Fruit fly (Drosophila melanogaster) whole organism: Measurements from ENCODE around the gene CG7298.
A peak's percentile ranks its signal among the peaks of the same experiment; 100 is the strongest.

ENCODE experiments used
- CG8478 ChIP-seq: fragments of >200 bp; optimal IDR thresholded peaks from 2 replicates; lab custom pipeline; 2018; ENCODE audit warnings: inconsistent platforms
- Dll ChIP-seq: fragments of >200 bp; optimal IDR thresholded peaks from 2 replicates; lab custom pipeline; 2017
- EcR ChIP-seq, 2 experiments: fragments of >200 bp; optimal IDR thresholded peaks; 2 replicates each; lab custom pipeline; 2017; ENCODE audit warnings: missing biosample characterization in 2 of 2, missing genetic modification characterization in 2 of 2, missing genetic modification reagents in 2 of 2
- pan ChIP-seq: fragments of >200 bp; optimal IDR thresholded peaks from 2 replicates; lab custom pipeline; 2017
- psq ChIP-seq: fragments of >200 bp; optimal IDR thresholded peaks from 2 replicates; lab custom pipeline; 2017
- usp ChIP-seq: fragments of >200 bp; optimal IDR thresholded peaks from 2 replicates; lab custom pipeline; 2017; ENCODE audit warnings: missing biosample characterization, missing genetic modification characterization, mixed read lengths

CG7298 gene

DNA sequence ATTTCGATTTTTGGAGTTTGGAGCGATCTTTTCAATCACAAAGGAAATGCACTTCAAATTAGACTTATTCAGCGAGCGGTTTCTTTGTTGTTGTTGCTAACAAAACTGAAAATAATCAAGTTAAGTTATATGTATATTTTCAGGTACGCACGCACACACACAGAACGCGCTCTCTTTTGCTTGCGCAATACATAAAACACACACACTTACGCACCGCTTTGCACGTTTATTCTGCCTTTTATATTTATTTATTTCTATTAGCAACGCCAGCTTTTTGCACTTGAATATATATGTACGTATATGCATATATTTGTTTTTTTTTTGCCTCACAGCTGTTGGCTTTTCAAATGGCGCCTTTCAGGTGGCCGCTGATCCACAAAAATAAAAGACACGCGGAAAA, 5.8 kb downstream of the CG7298 start:
- TF ChIP-seq usp (no peak), CG8478 (no peak), pan (lab: Kevin White, UChicago) (no peak), EcR (GFP tag; optimal IDR thresholded peaks at IDR 0.05; lab: Kevin White, UChicago) (no peak), Dll (lab: Kevin White, UChicago) (no peak), psq (lab: Kevin White, UChicago) (no peak)

DNA sequence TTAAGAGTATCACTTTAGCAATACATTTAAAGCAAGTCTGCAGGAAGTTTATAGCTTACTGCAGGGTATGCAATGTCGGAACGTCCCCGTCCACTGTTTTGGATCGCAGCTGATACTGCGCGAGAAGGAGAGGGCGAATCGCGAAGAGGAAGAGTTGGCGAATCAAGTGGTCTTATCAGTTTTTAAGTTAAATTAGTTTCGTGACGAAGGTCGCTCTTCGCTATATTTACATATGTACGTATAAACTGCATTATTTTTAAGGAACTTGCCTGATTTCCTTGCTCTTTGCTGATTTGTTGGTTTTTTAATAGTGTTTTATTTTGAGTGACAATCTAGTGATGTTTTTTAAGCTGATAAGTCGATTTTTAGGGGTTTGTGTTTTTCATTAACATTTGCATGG, 6.3 kb downstream of the CG7298 start:
- no peak for TF ChIP-seq pan (lab: Kevin White, UChicago)
- TF ChIP-seq Dll (lab: Kevin White, UChicago) = no peak
- TF ChIP-seq psq (lab: Kevin White, UChicago) = no peak
- TF ChIP-seq EcR (GFP tag; optimal IDR thresholded peaks at IDR 0.05; lab: Kevin White, UChicago) = no peak
- TF ChIP-seq usp = no peak
- TF ChIP-seq CG8478 = no peak

DNA sequence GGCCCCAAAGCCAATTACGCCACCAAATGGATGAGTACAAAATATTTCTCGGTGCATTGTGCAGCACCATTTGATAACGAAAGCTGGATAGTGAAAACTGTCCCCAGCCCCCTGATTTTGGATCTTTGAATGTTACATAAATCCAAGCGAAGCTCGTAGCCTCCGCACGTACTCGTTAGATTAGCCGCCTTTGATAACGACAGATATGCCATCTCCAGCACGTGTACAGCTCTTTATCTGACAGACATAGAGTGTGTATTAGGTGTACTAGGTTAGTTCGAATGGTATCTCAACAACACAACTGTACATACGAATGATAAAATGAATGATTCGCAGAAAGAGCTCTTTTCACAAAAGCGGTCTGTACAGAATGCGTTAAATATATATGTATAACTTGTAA, 7.2 kb downstream of the CG7298 start:
- TF ChIP-seq Dll (lab: Kevin White, UChicago) (no peak), EcR (GFP tag; optimal IDR thresholded peaks at IDR 0.05; lab: Kevin White, UChicago) (no peak), pan (lab: Kevin White, UChicago) (no peak), CG8478 (no peak), usp (no peak), psq (lab: Kevin White, UChicago) (no peak)

DNA sequence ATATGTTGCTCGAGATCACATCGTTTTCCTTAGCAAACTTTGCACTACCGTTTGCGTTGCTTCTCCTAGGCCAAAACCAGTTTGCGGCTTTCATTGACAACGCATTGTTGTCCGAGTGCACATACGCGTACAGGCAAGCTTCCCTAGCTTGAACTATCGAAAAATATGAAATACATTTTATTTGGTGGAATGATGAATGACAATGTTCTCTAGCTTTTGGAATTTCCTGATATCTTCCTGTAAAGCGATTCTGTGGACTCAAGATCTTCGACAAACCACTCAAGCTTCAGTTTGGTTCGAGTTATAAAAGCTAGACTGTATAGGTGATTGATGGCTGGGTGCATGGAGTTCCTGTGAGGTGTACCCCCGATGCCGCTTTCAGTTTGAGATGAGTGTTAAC, 7.6 kb downstream of the CG7298 start:
- TF ChIP-seq pan (lab: Kevin White, UChicago) = no peak
- no peak for TF ChIP-seq EcR (GFP tag; optimal IDR thresholded peaks at IDR 0.05; lab: Kevin White, UChicago)
- TF ChIP-seq Dll (lab: Kevin White, UChicago) = no peak
- no peak for TF ChIP-seq usp
- no peak for TF ChIP-seq CG8478
- no peak for TF ChIP-seq psq (lab: Kevin White, UChicago)

DNA sequence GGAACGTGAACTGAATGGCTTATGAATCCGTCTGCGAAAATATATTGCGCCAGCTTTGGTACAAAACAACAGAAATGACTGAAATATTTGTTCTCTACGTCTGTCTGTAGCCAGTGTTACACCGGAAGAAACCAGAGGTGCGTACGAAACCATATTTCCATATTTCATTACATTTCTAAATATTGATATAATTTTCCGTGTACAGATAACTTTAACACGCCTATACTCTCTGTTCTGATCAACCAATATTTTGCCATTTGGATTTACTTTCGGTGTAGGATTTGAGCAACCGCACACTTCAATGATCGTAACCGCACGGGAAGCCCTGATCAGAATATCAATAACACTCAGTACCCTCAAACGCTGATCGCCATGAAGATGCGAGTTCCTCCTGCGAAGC, 8.8 kb downstream of the CG7298 start:
- TF ChIP-seq CG8478 (no peak), pan (lab: Kevin White, UChicago) (no peak), Dll (lab: Kevin White, UChicago) (no peak), usp (no peak), EcR (GFP tag; optimal IDR thresholded peaks at IDR 0.05; lab: Kevin White, UChicago) (no peak)

DNA sequence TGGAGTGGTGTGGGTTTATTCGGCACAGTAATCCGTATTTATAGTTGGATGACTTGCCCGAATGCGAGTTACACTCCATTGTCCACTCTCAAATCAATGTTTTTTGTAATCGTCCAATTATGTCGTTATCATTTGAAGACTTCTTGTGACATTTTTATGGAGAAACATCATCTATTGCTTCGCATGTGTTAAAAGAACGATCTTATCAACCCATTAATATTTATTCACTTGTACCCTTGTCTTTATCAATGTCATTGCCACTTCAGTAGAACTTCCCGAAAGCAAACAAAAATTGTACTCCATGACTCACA, 9.8 kb downstream of the CG7298 start:
- no peak for TF ChIP-seq CG8478
- TF ChIP-seq usp = no peak
- no peak for TF ChIP-seq pan (lab: Kevin White, UChicago)
- no peak for TF ChIP-seq psq (lab: Kevin White, UChicago)
- TF ChIP-seq Dll (lab: Kevin White, UChicago) = no peak
- no peak for TF ChIP-seq EcR (GFP tag; optimal IDR thresholded peaks at IDR 0.05; lab: Kevin White, UChicago)

DNA sequence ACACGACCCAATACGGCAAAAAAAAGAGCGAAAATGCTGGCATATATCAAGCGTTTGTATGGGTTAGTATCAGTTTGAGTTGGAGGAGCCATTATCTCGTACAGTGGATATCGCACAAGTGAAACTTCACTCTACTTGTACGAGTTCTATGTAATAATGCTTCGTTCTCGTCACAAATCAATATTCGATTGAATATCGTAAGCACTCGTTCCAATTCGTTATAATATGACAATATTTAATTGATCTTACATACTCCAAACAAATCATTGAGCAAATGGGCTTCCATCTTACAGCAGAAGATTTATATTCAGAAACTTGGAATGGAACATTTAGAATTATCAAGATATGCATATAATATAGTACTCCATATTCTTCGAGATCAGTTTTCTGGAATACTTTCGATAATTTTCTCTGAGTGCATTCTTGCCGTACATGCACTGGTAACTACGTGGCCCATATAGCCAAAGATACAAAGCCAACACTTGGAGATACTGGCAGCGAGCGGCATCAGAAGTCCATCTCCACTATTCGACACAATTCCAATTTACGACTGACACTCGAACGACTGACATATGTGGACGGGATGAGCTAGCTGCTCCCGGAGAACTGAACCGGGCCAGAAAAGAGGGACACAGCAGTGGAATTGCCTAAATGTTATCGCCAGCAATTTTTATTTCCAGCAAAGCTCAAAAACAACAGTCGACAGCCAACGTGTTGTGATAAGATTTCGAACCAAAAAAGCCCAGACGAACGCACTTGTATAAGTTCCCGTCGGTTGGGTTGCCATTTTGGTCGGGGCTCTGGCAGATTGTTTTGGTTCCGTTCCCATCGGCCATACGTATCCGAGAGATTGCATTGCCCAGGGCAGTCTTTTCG, 10.4 kb downstream of the CG7298 start:
- TF ChIP-seq EcR (GFP tag; optimal IDR thresholded peaks at IDR 0.05; lab: Kevin White, UChicago) = no peak
- TF ChIP-seq Dll (lab: Kevin White, UChicago) = no peak
- no peak for TF ChIP-seq pan (lab: Kevin White, UChicago)
- TF ChIP-seq CG8478 = no peak

DNA sequence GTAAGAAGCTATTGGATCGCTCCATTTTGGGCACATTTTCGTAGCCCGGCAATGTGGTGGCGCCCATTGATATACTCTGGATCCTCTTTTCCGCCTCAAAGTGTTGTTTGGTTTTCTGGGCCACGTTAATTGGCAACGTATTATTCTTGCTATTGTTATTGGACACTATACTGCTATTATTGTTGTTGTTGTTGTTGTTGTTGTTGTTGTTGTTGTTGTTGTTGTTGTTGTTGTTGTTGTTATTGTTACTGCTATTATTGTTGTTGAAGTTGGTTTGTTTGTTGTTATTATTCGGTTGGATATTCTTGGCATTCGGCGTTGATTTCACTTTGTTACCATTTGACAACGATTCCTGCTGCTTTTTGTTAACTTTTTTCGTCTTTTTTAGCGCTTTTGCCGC, 11.6 kb downstream of the CG7298 start:
- TF ChIP-seq usp (no peak), CG8478 (no peak), Dll (lab: Kevin White, UChicago) (no peak), pan (lab: Kevin White, UChicago) (no peak), EcR (GFP tag; optimal IDR thresholded peaks at IDR 0.05; lab: Kevin White, UChicago) (no peak), psq (lab: Kevin White, UChicago) (no peak)

DNA sequence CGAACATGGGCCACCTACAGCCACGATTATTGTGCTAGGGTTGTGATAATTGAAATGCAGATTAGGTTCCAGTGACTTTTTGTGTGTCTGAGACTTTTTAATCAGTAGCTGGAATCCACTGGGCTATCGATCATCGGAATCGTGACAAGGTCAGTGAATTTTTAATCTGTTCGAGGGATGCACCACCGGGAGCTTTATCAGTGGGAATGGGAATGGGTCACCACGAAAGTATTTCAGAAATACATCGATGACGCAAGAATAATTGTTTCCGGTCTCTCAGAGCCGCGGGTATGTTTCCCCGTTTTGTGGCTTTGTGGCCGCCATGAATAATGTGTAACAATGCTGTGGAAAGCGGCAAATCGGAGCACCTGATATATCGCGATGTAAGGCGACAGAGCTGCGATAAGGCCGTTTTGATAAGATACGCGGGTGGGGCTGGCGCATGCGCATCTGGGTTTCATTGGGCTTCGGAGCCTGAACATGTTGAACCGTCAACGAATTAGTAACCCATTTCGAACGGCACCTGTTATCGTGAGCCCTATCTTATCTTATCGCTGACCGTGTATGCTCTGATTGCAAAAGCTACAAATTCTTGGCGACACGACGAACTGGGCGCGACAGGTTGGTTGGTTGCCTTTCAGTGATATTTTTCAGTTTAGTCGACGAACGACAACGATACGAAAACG, 15.5 kb downstream of the CG7298 start, which contains the start of gene Ssk:
Ssk (plus strand) TSS at position 638 of the 686 bp plus-strand sequence.
- TF ChIP-seq Dll (lab: Kevin White, UChicago) = no peak
- TF ChIP-seq EcR (GFP tag; optimal IDR thresholded peaks at IDR 0.05; lab: Kevin White, UChicago) = no peak
- no peak for TF ChIP-seq psq (lab: Kevin White, UChicago)
- no peak for TF ChIP-seq usp
- no peak for TF ChIP-seq pan (lab: Kevin White, UChicago)

DNA sequence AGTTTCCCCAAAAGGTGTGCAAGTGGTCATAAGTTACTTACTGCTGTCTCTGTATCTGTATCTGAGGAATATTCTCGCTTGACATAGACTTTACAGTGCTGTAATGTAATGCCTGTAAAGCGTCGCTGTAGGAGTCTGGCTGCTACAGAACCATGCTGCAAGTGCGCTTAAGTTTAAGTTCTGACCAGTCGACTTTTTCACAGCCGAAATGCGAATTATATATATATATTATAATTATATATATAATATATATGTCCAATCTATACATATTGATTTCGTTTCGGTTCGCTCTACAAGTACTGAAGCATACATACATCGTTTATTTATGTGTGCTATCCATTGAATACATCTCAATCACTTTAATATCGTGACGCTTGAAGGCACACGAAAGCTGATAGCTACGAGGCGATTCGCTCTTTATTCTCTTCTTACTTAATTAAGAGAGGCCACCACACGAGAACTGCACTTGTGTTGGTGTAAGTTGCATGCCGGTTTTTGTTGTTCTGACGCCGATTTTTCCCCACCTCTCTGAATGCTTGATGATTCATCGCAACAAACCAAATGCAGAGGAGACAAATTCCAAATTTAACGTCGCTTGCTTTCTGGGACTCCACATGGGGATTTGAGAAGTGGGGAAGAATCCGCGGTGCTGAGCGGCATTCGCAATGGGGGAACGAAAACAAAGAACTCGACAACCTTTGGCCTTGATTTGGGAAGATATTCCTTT, 17.0 kb downstream of the CG7298 start:
- peak in 1 of 2 experiments; percentile 24 for TF ChIP-seq EcR (GFP tag; optimal IDR thresholded peaks at IDR 0.05; lab: Kevin White, UChicago)
- TF ChIP-seq usp = no peak

DNA sequence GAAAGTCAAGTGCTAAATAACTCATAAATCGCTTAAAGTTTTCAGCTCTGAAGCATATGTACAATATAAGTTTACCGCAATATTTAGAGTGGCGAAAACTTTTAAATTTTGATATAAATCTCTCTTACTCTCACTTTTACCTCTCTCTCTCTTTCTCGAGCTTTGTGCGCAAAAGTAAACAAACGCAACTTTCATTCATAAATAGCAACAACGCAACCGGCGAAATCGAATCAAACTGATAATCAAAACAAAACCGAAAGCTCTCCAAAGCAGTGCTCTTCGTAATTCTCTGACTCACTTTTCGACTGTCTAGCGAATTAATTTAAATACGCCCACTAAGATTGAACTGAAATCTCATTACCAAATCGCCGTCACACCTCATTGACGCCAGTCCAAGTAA, 17.6 kb downstream of the CG7298 start:
- TF ChIP-seq usp (no peak), EcR (GFP tag; optimal IDR thresholded peaks at IDR 0.05; lab: Kevin White, UChicago) (no peak), CG8478 (no peak), Dll (lab: Kevin White, UChicago) (no peak), psq (lab: Kevin White, UChicago) (no peak), pan (lab: Kevin White, UChicago) (no peak)
